Worm (Caenorhabditis elegans): Measurements from ENCODE around the gene inpp-4B.

ce11 chrIII:10218587-10218986 is 48.1 kb downstream of the inpp-4B start, which contains the start of the genes rde-4 and cox-14:
- TF ChIP-seq cog-1 (tag; optimal IDR thresholded peaks at IDR 0.05) (no peak), klf-2 (GFP tag; conservative IDR thresholded peaks at IDR 0.05) (no peak), ztf-23 (GFP tag; IDR thresholded peaks at IDR 0.05) (no peak), med-1 (GFP tag; optimal IDR thresholded peaks at IDR 0.05; ENCODE audit: insufficient read depth) (no peak), flt-1 (GFP tag; IDR thresholded peaks at IDR 0.05) (no peak), tab-1 (GFP tag; IDR thresholded peaks at IDR 0.05) (no peak), T22C8.4 (GFP tag; IDR thresholded peaks at IDR 0.05) (no peak), ztf-29 (GFP tag; IDR thresholded peaks at IDR 0.05) (no peak), ref-1 (GFP tag; conservative IDR thresholded peaks at IDR 0.05) (no peak)

Measured in whole organism, midembryonic.